Fruit fly (Drosophila melanogaster): ENCODE measurements around the gene gudu.

DNA sequence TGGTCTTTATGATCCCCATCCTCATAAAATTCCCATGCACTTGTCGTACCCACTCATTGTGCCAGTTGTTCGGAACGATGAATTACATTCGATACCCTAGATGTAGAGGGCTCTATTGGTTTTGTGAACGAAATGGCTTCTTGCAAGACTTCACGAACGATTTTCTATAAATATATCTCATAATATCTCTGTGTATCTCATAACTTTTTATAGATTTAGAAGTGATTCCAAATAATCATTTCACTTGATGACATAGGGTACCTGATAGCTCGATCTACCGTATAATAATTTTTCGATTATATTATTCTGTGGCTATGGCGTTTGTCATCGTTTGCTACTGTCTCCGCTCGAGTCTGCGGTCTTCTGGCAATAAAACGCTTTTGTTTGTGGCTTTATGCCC is 8.7 kb downstream of the gudu start:
- no peak for TF ChIP-seq Tbp (GFP tag; optimal IDR thresholded peaks at IDR 0.05)
- no peak for TF ChIP-seq HmgD (GFP tag; optimal IDR thresholded peaks at IDR 0.05)
- 0 out of 2 replicates have a peak, but pooled peaks have one; percentile 45 for TF ChIP-seq toy (GFP tag; IDR thresholded peaks at IDR 0.05)
- TF ChIP-seq CG11504 (tag; optimal IDR thresholded peaks at IDR 0.05), result peak; percentile 84
- TF ChIP-seq Hmr (GFP tag; optimal IDR thresholded peaks at IDR 0.05), result peak; percentile 66

All from whole organism, embryonic.